Worm (Caenorhabditis elegans) whole organism, young adult: ENCODE data around the gene C50H11.8.

Experiments used
- F37B4.10 ChIP-seq: fragments of 200-800 bp; sonication (Bioruptor generic); IDR thresholded peaks from 2 replicates; pipeline ENCODE4 v1.3.6; 2022; ENCODE audit warnings: missing genetic modification characterization, missing compliant biosample characterization
- dpl-1 ChIP-seq: fragments of 150-350 bp; optimal IDR thresholded peaks from 2 replicates; lab custom pipeline; 2014; ENCODE audit warnings: missing biosample characterization, missing genetic modification reagents, missing genetic modification characterization
- ekl-4 ChIP-seq: fragments of 200-800 bp; sonication (Bioruptor generic); IDR thresholded peaks from 2 replicates; pipeline ENCODE4 v1.3.6; 2022; ENCODE audit warnings: missing genetic modification reagents, missing genetic modification characterization, missing compliant biosample characterization
- hlh-12 ChIP-seq: sonication (generic microtip); optimal IDR thresholded peaks from 2 replicates; lab custom pipeline; 2016; ENCODE audit warnings: missing genetic modification characterization, missing compliant biosample characterization
- nhr-120 ChIP-seq: fragments of 200-800 bp; sonication (Bioruptor generic); IDR thresholded peaks from 2 replicates; pipeline ENCODE4 v1.3.6; 2022; ENCODE audit warnings: missing genetic modification characterization, missing compliant biosample characterization
- pha-4 ChIP-seq: fragments of 150-350 bp; sonication (generic microtip); optimal IDR thresholded peaks from 2 replicates; lab custom pipeline; 2014; ENCODE audit warnings: missing biosample characterization, missing genetic modification reagents, missing genetic modification characterization
- unc-62 ChIP-seq: fragments of 150-350 bp; optimal IDR thresholded peaks from 2 replicates; lab custom pipeline; 2014; ENCODE audit warnings: missing biosample characterization, missing genetic modification reagents, missing genetic modification characterization
- zim-3 ChIP-seq: sonication (generic microtip); optimal IDR thresholded peaks from 2 replicates; lab custom pipeline; 2017; ENCODE audit warnings: mild to moderate bottlenecking, missing genetic modification characterization, moderate library complexity, missing compliant biosample characterization

ce11 chrV:3040930-3041329 lies 13.4 kb upstream of the C50H11.8 start:
- TF ChIP-seq zim-3 (tag; lab: Kevin White, UChicago) (no peak), nhr-120 (GFP tag; lab: Robert Waterston, UW) (no peak), hlh-12 (tag; lab: Kevin White, UChicago) (no peak), pha-4 (tag; lab: Kevin White, UChicago) (no peak), F37B4.10 (GFP tag; lab: Robert Waterston, UW) (no peak), ekl-4 (GFP tag; lab: Robert Waterston, UW) (no peak), unc-62 (GFP tag; lab: Kevin White, UChicago) (no peak), dpl-1 (GFP tag; lab: Kevin White, UChicago) (no peak)
